Worm (Caenorhabditis elegans) whole organism, L2 larva: ENCODE results near the gene K10D11.7.

Experiments used
- C34F6.9 ChIP-seq: fragments of 150-350 bp; optimal IDR thresholded peaks from 2 replicates; lab custom pipeline; 2014; ENCODE audit warnings: missing biosample characterization, missing genetic modification characterization
- Y55F3AM.14 ChIP-seq: fragments of 200-800 bp; sonication (Bioruptor generic); optimal IDR thresholded peaks from 2 replicates; lab custom pipeline; 2018; ENCODE audit warnings: mild to moderate bottlenecking, missing genetic modification characterization, missing compliant biosample characterization
- alr-1 ChIP-seq: fragments of 150-350 bp; optimal IDR thresholded peaks from 2 replicates; lab custom pipeline; 2014; ENCODE audit warnings: missing biosample characterization, missing genetic modification characterization
- ceh-82 ChIP-seq: fragments of 150-350 bp; optimal IDR thresholded peaks from 2 replicates; lab custom pipeline; 2014; ENCODE audit warnings: missing biosample characterization, missing genetic modification characterization
- crh-2 ChIP-seq: sonication (generic microtip); optimal IDR thresholded peaks from 2 replicates; lab custom pipeline; 2017; ENCODE audit warnings: missing biosample characterization, missing genetic modification characterization
- dmd-4 ChIP-seq: sonication (generic microtip); optimal IDR thresholded peaks from 2 replicates; lab custom pipeline; 2017; ENCODE audit warnings: missing biosample characterization, missing genetic modification characterization
- egl-27 ChIP-seq: sonication (generic microtip); optimal IDR thresholded peaks from 3 replicates; lab custom pipeline; 2017; ENCODE audit warnings: missing biosample characterization, missing genetic modification reagents, missing genetic modification characterization
- elt-1 ChIP-seq: fragments of 150-350 bp; optimal IDR thresholded peaks from 2 replicates; lab custom pipeline; 2014; ENCODE audit warnings: missing biosample characterization, missing genetic modification characterization
- elt-3 ChIP-seq: sonication (generic microtip); optimal IDR thresholded peaks from 2 replicates; lab custom pipeline; 2017; ENCODE audit warnings: missing biosample characterization, missing genetic modification characterization
- fos-1 ChIP-seq: fragments of 150-350 bp; optimal IDR thresholded peaks from 2 replicates; lab custom pipeline; 2014; ENCODE audit warnings: missing biosample characterization, missing genetic modification characterization
- lin-11 ChIP-seq: fragments of 150-350 bp; sonication (generic microtip); optimal IDR thresholded peaks from 2 replicates; lab custom pipeline; 2014; ENCODE audit warnings: missing biosample characterization, missing genetic modification characterization, inconsistent platforms, mixed read lengths
- lin-13 ChIP-seq: fragments of 150-350 bp; optimal IDR thresholded peaks from 2 replicates; lab custom pipeline; 2014; ENCODE audit warnings: missing biosample characterization, missing genetic modification reagents, missing genetic modification characterization
- lsy-2 ChIP-seq, 2 experiments: fragments of 150-350 bp in 1 of 2; sonication (generic microtip) in 1 of 2; optimal IDR thresholded peaks; 2 replicates each; lab custom pipeline; 2014 to 2017; ENCODE audit warnings: missing biosample characterization in 2 of 2, missing genetic modification characterization in 2 of 2
- mbf-1 ChIP-seq: sonication (generic microtip); optimal IDR thresholded peaks from 2 replicates; lab custom pipeline; 2017; ENCODE audit warnings: missing biosample characterization, missing genetic modification characterization
- mdl-1 ChIP-seq, 2 experiments: fragments of 150-350 bp in 1 of 2; sonication (generic microtip) in 1 of 2; optimal IDR thresholded peaks; 2 replicates each; lab custom pipeline; 2017; ENCODE audit warnings: missing biosample characterization in 2 of 2, missing genetic modification characterization in 2 of 2
- nhr-11 ChIP-seq: fragments of 150-350 bp; optimal IDR thresholded peaks from 2 replicates; lab custom pipeline; 2014; ENCODE audit warnings: missing biosample characterization, missing genetic modification characterization
- nhr-12 ChIP-seq: fragments of 150-350 bp; optimal IDR thresholded peaks from 2 replicates; lab custom pipeline; 2014; ENCODE audit warnings: missing biosample characterization, missing genetic modification characterization
- nhr-129 ChIP-seq: fragments of 150-350 bp; optimal IDR thresholded peaks from 2 replicates; lab custom pipeline; 2014; ENCODE audit warnings: missing biosample characterization, missing genetic modification characterization
- nhr-21 ChIP-seq: fragments of 150-350 bp; optimal IDR thresholded peaks from 2 replicates; lab custom pipeline; 2014; ENCODE audit warnings: missing biosample characterization, missing genetic modification characterization
- nhr-23 ChIP-seq: fragments of 150-350 bp; optimal IDR thresholded peaks from 2 replicates; lab custom pipeline; 2014; ENCODE audit warnings: missing biosample characterization, missing genetic modification reagents, missing genetic modification characterization
- nhr-25 ChIP-seq: fragments of 150-350 bp; sonication (generic microtip); optimal IDR thresholded peaks from 3 replicates; lab custom pipeline; 2014; ENCODE audit warnings: missing biosample characterization, missing genetic modification characterization
- nhr-6 ChIP-seq: fragments of 150-350 bp; optimal IDR thresholded peaks from 2 replicates; lab custom pipeline; 2014; ENCODE audit warnings: missing biosample characterization, missing genetic modification characterization
- sem-4 ChIP-seq: fragments of 150-350 bp; optimal IDR thresholded peaks from 2 replicates; lab custom pipeline; 2014; ENCODE audit warnings: missing biosample characterization, missing genetic modification reagents, missing genetic modification characterization
- skn-1 ChIP-seq: sonication (generic microtip); optimal IDR thresholded peaks from 2 replicates; lab custom pipeline; 2017; ENCODE audit warnings: missing biosample characterization, missing genetic modification characterization
- sma-9 ChIP-seq, 2 experiments: fragments of 150-350 bp in 1 of 2; sonication (generic microtip) in 1 of 2; optimal IDR thresholded peaks; 2 replicates each; lab custom pipeline; 2014 to 2016; ENCODE audit warnings: missing genetic modification characterization in 2 of 2, mild to moderate bottlenecking in 1 of 2, missing biosample characterization in 1 of 2, missing compliant biosample characterization in 1 of 2, missing genetic modification reagents in 1 of 2, moderate library complexity in 1 of 2
- snpc-4 ChIP-seq: fragments of 150-350 bp; optimal IDR thresholded peaks from 2 replicates; lab custom pipeline; 2014; ENCODE audit warnings: missing biosample characterization, missing genetic modification characterization
- unc-39 ChIP-seq: fragments of 150-350 bp; optimal IDR thresholded peaks from 2 replicates; lab custom pipeline; 2014; ENCODE audit warnings: missing biosample characterization, missing genetic modification characterization
- unc-55 ChIP-seq: fragments of 150-350 bp; sonication (generic microtip); optimal IDR thresholded peaks from 3 replicates; lab custom pipeline; 2014; ENCODE audit warnings: missing biosample characterization, missing genetic modification reagents, missing genetic modification characterization
- zag-1 ChIP-seq: fragments of 150-350 bp; optimal IDR thresholded peaks from 2 replicates; lab custom pipeline; 2014; ENCODE audit warnings: missing biosample characterization, missing genetic modification characterization
- ztf-1 ChIP-seq: fragments of 200-800 bp; sonication (Bioruptor generic); conservative IDR thresholded peaks from 2 replicates; pipeline ENCODE4 v1.3.6; 2022; ENCODE audit warnings: missing genetic modification characterization, missing compliant biosample characterization
- ztf-4 ChIP-seq: fragments of 150-350 bp; optimal IDR thresholded peaks from 2 replicates; lab custom pipeline; 2014; ENCODE audit warnings: missing biosample characterization, missing genetic modification characterization

The K10D11.7 gene

DNA sequence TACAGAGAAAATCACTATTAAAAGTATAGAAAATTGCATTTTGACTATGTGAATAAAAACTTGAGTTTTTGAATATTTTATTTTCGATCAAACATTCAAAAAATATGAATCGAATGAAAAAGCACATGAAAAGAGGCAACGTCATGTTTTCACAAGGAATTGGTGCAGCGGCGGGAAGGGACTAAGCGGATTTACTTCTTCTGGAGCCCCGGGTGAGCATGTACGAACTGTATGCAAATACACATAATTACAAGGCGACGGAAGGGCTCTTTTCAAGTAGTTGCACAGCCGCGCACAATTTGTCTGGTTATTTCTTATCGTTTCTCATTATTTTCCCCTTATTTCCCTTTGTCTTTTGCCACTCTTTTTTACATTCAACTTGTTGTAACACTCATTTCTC is at the start of gene K10D11.7:
TSS of gene K10D11.7 (minus strand) at position 101 of the 400 bp plus-strand sequence.
- no peak for TF ChIP-seq nhr-25 (tag; lab: Kevin White, UChicago)
- no peak for TF ChIP-seq unc-39 (tag; lab: Kevin White, UChicago)
- no peak for TF ChIP-seq nhr-129 (tag; lab: Kevin White, UChicago)
- no peak for TF ChIP-seq snpc-4 (tag; lab: Kevin White, UChicago)
- no peak for TF ChIP-seq nhr-23 (tag; lab: Kevin White, UChicago)
- TF ChIP-seq ztf-1 (GFP tag; lab: Robert Waterston, UW), result no peak
- TF ChIP-seq ceh-82 (tag; lab: Kevin White, UChicago), result no peak
- TF ChIP-seq nhr-6 (tag; lab: Kevin White, UChicago), result no peak
- TF ChIP-seq egl-27 (tag; lab: Kevin White, UChicago), result no peak
- TF ChIP-seq nhr-11 (tag; lab: Kevin White, UChicago), result no peak
- TF ChIP-seq Y55F3AM.14 (GFP tag; lab: Kevin White, UChicago), result no peak
- no peak for TF ChIP-seq sma-9 (GFP tag; optimal IDR thresholded peaks at IDR 0.05; lab: Kevin White, UChicago)
- no peak for TF ChIP-seq sma-9 (tag; optimal IDR thresholded peaks at IDR 0.05; lab: Kevin White, UChicago)
- no peak for TF ChIP-seq lin-13 (GFP tag; lab: Kevin White, UChicago)
- no peak for TF ChIP-seq elt-3 (tag; lab: Kevin White, UChicago)
- no peak for TF ChIP-seq crh-2 (tag; lab: Kevin White, UChicago)
- TF ChIP-seq nhr-21, result no peak

DNA sequence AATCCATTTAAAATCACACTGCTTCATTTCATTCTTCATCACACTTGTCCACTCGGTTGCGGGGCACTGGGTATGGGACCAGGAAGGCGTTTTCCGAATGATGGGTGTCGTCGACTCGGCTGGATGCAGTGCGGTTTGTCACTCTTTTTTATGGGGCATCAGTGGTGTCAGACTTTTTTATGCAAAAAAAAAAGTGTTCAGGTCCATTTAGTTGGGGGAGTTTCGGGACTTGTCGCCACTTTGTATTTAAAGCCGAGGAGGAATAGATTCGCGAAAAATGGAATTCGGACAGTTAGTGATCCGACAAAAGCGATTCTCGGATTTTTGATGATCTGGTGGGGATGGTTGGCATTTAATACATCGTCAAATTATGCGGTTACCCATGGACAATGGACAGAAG is 49.2 kb upstream of the K10D11.7 start:
- TF ChIP-seq C34F6.9 (no peak), mbf-1 (tag; lab: Kevin White, UChicago) (no peak), elt-1 (tag; lab: Kevin White, UChicago) (no peak), mdl-1 (tag; optimal IDR thresholded peaks at IDR 0.05; lab: Kevin White, UChicago) (no peak), unc-39 (tag; lab: Kevin White, UChicago) (no peak), lsy-2 (tag; optimal IDR thresholded peaks at IDR 0.05; lab: Kevin White, UChicago) (no peak), sem-4 (tag; lab: Kevin White, UChicago) (no peak), lin-11 (no peak), sma-9 (GFP tag; optimal IDR thresholded peaks at IDR 0.05; lab: Kevin White, UChicago) (no peak), sma-9 (tag; optimal IDR thresholded peaks at IDR 0.05; lab: Kevin White, UChicago) (no peak), unc-55 (GFP tag; lab: Kevin White, UChicago) (no peak)

DNA sequence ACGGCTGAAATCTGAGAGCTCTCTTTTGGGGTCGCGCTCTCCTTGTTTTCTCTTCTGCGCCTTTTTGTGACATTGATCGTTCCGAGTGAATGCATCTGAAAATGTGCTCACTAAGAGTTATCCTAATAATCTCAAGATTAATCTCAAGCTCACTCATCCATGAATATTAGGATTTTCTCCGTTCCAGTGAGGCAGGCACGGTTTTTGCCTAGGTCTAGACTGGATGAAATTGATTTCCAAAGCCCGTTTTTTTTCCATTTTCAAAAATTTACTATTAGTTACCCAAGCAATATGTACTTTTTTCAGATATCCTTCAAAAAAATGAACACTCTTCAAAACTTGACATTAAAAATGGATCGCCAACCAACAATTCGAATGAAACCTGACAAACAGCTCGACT is 46.3 kb upstream of the K10D11.7 start, which contains the start of gene amt-2:
TSS of gene amt-2 (plus strand) at position 301 of the 400 bp plus-strand sequence.
- TF ChIP-seq nhr-11 (tag; lab: Kevin White, UChicago) (no peak), dmd-4 (no peak), lsy-2 (tag; optimal IDR thresholded peaks at IDR 0.05; lab: Kevin White, UChicago) (no peak), snpc-4 (tag; lab: Kevin White, UChicago) (no peak)

DNA sequence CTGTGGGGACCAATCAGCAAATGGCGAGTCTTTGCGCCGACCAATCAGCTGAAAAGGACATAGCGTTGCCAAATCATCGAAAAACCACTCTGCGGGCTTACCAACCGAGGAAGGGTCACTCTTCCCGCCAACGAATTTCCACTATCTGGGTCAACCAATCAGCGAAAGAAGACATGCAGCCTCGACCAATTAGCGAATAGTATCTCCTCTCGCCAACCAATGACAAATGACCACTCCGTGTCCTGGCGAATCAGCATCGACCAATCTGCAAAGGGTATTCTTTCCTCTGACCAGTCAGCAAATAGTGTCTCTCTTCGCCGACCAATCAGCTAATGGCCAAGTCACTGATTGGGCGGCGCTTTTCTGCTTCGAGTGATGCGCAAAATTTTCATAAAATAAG is 45.7 kb upstream of the K10D11.7 start:
- no peak for TF ChIP-seq alr-1
- TF ChIP-seq nhr-25 (tag; lab: Kevin White, UChicago), result no peak
- TF ChIP-seq snpc-4 (tag; lab: Kevin White, UChicago), result no peak
- no peak for TF ChIP-seq lin-11

DNA sequence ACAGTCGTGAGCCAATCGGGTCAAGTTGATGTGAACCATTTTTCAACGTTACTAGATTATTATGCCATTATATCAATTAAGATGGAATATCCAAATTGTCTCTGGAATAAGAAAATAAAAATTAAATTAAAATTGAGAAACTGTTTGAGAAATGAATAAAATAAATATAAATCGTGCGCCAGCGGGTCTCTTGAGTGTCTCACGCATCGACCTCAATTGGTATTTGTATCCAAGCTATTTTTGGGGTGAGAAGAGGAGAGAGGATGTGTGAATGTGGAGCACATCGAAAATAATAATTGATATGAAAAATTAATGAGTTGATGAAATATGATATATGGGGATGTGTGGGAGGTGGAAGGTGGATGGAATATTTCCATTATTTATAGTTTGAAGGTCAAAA is 43.1 kb upstream of the K10D11.7 start, which contains the start of gene F49E11.2:
TSS of gene F49E11.2 (minus strand) at position 101 of the 400 bp plus-strand sequence.
- TF ChIP-seq nhr-12 (tag; lab: Kevin White, UChicago) (no peak), unc-55 (GFP tag; lab: Kevin White, UChicago) (no peak)

DNA sequence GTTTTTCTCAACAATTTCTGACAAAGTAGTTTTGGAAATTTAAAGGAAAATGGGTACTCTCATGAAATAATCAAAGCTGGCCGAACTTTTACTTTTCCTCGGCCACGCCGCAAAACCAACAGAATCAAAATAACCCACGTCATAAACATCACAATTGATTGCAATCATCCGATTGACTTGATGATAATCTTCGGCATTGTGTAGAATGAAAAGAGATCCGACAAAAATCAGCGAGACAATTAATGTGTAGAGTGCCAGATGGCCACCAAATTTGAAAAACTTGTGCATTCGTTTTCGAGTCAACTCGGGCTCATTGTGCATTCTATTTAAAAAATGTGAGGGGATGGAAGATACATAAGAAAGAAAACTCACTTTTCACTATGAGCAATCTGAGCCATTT is 41.0 kb upstream of the K10D11.7 start:
- TF ChIP-seq skn-1 (tag; lab: Kevin White, UChicago) (no peak), mbf-1 (tag; lab: Kevin White, UChicago) (no peak), zag-1 (no peak), fos-1 (no peak), nhr-12 (tag; lab: Kevin White, UChicago) (no peak), ztf-4 (no peak), nhr-6 (tag; lab: Kevin White, UChicago) (no peak)
